Worm (Caenorhabditis elegans) whole organism, late embryonic: ENCODE results near the gene ZK353.2.
A peak's percentile ranks its signal among the peaks of the same experiment; 100 is the strongest.

Source experiments
- C38D4.7 ChIP-seq: fragments of 200-800 bp; sonication (Bioruptor generic); optimal IDR thresholded peaks from 2 replicates; lab custom pipeline; 2018; ENCODE audit warnings: mild to moderate bottlenecking, missing genetic modification characterization, moderate library complexity, missing compliant biosample characterization
- F13H6.1 ChIP-seq: sonication (generic microtip); optimal IDR thresholded peaks from 2 replicates; lab custom pipeline; 2016; ENCODE audit warnings: missing genetic modification characterization, missing compliant biosample characterization
- K09A11.1 ChIP-seq: sonication (generic microtip); optimal IDR thresholded peaks from 2 replicates; lab custom pipeline; 2017; ENCODE audit warnings: antibody characterized with exemption, mild to moderate bottlenecking, missing genetic modification characterization, missing compliant biosample characterization; ENCODE audit not compliant: insufficient read depth
- T23F11.4 ChIP-seq: fragments of 200-800 bp; sonication (Bioruptor generic); optimal IDR thresholded peaks from 2 replicates; lab custom pipeline; 2018; ENCODE audit warnings: mild to moderate bottlenecking, missing genetic modification characterization, missing compliant biosample characterization
- ama-1 ChIP-seq: fragments of 150-350 bp; optimal IDR thresholded peaks from 2 replicates; lab custom pipeline; 2014
- ceh-14 ChIP-seq: sonication (generic microtip); optimal IDR thresholded peaks from 2 replicates; lab custom pipeline; 2016; ENCODE audit warnings: missing genotype, missing genetic modification characterization, missing compliant biosample characterization
- ceh-2 ChIP-seq: sonication (generic microtip); optimal IDR thresholded peaks from 2 replicates; lab custom pipeline; 2016; ENCODE audit warnings: missing genotype, missing genetic modification characterization, missing compliant biosample characterization
- ceh-24 ChIP-seq: sonication (generic microtip); optimal IDR thresholded peaks from 2 replicates; lab custom pipeline; 2016; ENCODE audit warnings: mild to moderate bottlenecking, missing genetic modification characterization, missing compliant biosample characterization
- ceh-30 ChIP-seq: fragments of 150-350 bp; optimal IDR thresholded peaks from 2 replicates; lab custom pipeline; 2014; ENCODE audit warnings: missing biosample characterization, missing genetic modification characterization
- ceh-31 ChIP-seq: sonication (generic microtip); optimal IDR thresholded peaks from 2 replicates; lab custom pipeline; 2016; ENCODE audit warnings: missing genetic modification characterization, missing compliant biosample characterization
- ceh-34 ChIP-seq: sonication (generic microtip); optimal IDR thresholded peaks from 2 replicates; lab custom pipeline; 2016; ENCODE audit warnings: mild to moderate bottlenecking, missing genetic modification characterization, missing compliant biosample characterization
- ceh-45 ChIP-seq: fragments of 200-800 bp; sonication (Bioruptor generic); IDR thresholded peaks from 2 replicates; pipeline ENCODE4 v1.3.6; 2022; ENCODE audit warnings: missing genetic modification reagents, missing genetic modification characterization, missing compliant biosample characterization
- ceh-48 ChIP-seq: sonication (generic microtip); optimal IDR thresholded peaks from 2 replicates; lab custom pipeline; 2016; ENCODE audit warnings: missing genetic modification characterization, inconsistent platforms, missing compliant biosample characterization
- ceh-6 ChIP-seq: fragments of 200-800 bp; sonication (Bioruptor generic); optimal IDR thresholded peaks from 2 replicates; lab custom pipeline; 2018; ENCODE audit warnings: mild to moderate bottlenecking, missing genetic modification characterization, missing compliant biosample characterization
- ceh-9 ChIP-seq: sonication (generic microtip); optimal IDR thresholded peaks from 2 replicates; lab custom pipeline; 2016; ENCODE audit warnings: mild to moderate bottlenecking, missing genetic modification characterization, inconsistent platforms, missing compliant biosample characterization
- dve-1 ChIP-seq: sonication (generic microtip); optimal IDR thresholded peaks from 2 replicates; lab custom pipeline; 2017; ENCODE audit warnings: antibody characterized with exemption, mild to moderate bottlenecking, missing genetic modification characterization, missing compliant biosample characterization
- elt-4 ChIP-seq: sonication (generic microtip); optimal IDR thresholded peaks from 2 replicates; lab custom pipeline; 2016; ENCODE audit warnings: missing genetic modification characterization, missing compliant biosample characterization
- fax-1 ChIP-seq: sonication (generic microtip); optimal IDR thresholded peaks from 2 replicates; lab custom pipeline; 2016; ENCODE audit warnings: missing genotype, missing genetic modification characterization, missing compliant biosample characterization
- fkh-10 ChIP-seq: fragments of 150-350 bp; optimal IDR thresholded peaks from 2 replicates; lab custom pipeline; 2014; ENCODE audit warnings: missing biosample characterization, missing genetic modification reagents, missing genetic modification characterization
- fkh-6 ChIP-seq: sonication (generic microtip); optimal IDR thresholded peaks from 2 replicates; lab custom pipeline; 2016; ENCODE audit warnings: missing genetic modification characterization, missing compliant biosample characterization
- hlh-15 ChIP-seq: sonication (generic microtip); optimal IDR thresholded peaks from 2 replicates; lab custom pipeline; 2016; ENCODE audit warnings: missing genetic modification characterization, missing compliant biosample characterization
- hlh-30 ChIP-seq: sonication (generic microtip); optimal IDR thresholded peaks from 2 replicates; lab custom pipeline; 2017; ENCODE audit warnings: antibody characterized with exemption, missing genetic modification characterization, missing compliant biosample characterization; ENCODE audit not compliant: insufficient read depth
- hlh-6 ChIP-seq: sonication (generic microtip); optimal IDR thresholded peaks from 2 replicates; lab custom pipeline; 2016; ENCODE audit warnings: missing genotype, missing genetic modification characterization, missing compliant biosample characterization
- hlh-8 ChIP-seq: sonication (generic microtip); optimal IDR thresholded peaks from 2 replicates; lab custom pipeline; 2016; ENCODE audit warnings: missing genotype, missing genetic modification characterization, missing compliant biosample characterization
- mec-3 ChIP-seq: sonication (generic microtip); optimal IDR thresholded peaks from 2 replicates; lab custom pipeline; 2016; ENCODE audit warnings: borderline replicate concordance, missing genetic modification characterization, missing compliant biosample characterization
- nfya-1 ChIP-seq: sonication (generic microtip); optimal IDR thresholded peaks from 2 replicates; lab custom pipeline; 2017; ENCODE audit warnings: missing genetic modification characterization, mild to moderate bottlenecking, missing compliant biosample characterization, antibody characterized with exemption, moderate library complexity
- nhr-11 ChIP-seq: fragments of 150-350 bp; optimal IDR thresholded peaks from 2 replicates; lab custom pipeline; 2014; ENCODE audit warnings: missing biosample characterization, missing genetic modification characterization
- nhr-232 ChIP-seq: sonication (generic microtip); optimal IDR thresholded peaks from 2 replicates; lab custom pipeline; 2016; ENCODE audit warnings: missing genetic modification characterization, missing compliant biosample characterization
- pat-9 ChIP-seq: fragments of 200-800 bp; sonication (Bioruptor generic); optimal IDR thresholded peaks from 2 replicates; lab custom pipeline; 2018; ENCODE audit warnings: mild to moderate bottlenecking, missing genetic modification characterization, moderate library complexity, missing compliant biosample characterization
- pha-4 ChIP-seq: fragments of 150-350 bp; optimal IDR thresholded peaks from 2 replicates; lab custom pipeline; 2018; ENCODE audit warnings: missing biosample characterization, missing genetic modification reagents, missing genetic modification characterization
- pros-1 ChIP-seq: fragments of 150-350 bp; optimal IDR thresholded peaks from 2 replicates; lab custom pipeline; 2014; ENCODE audit warnings: missing biosample characterization, missing genetic modification reagents, missing genetic modification characterization
- rnt-1 ChIP-seq: sonication (generic microtip); optimal IDR thresholded peaks from 2 replicates; lab custom pipeline; 2016; ENCODE audit warnings: missing genetic modification characterization, missing compliant biosample characterization
- sox-2 ChIP-seq: fragments of 200-800 bp; sonication (Bioruptor generic); IDR thresholded peaks from 2 replicates; pipeline ENCODE4 v1.3.6; 2022; ENCODE audit warnings: missing genetic modification reagents, missing genetic modification characterization, missing compliant biosample characterization
- sox-4 ChIP-seq: sonication (generic microtip); optimal IDR thresholded peaks from 2 replicates; lab custom pipeline; 2017; ENCODE audit warnings: mild to moderate bottlenecking, missing genetic modification characterization, inconsistent platforms, missing compliant biosample characterization
- ttx-3 ChIP-seq: sonication (generic microtip); optimal IDR thresholded peaks from 2 replicates; lab custom pipeline; 2016; ENCODE audit warnings: missing genetic modification reagents, missing genetic modification characterization, missing compliant biosample characterization
- unc-3 ChIP-seq, 2 experiments: fragments of 200-800 bp in 1 of 2; sonication (Bioruptor generic) in 1 of 2; sonication (generic microtip) in 1 of 2; conservative IDR thresholded peaks in 1 of 2; optimal IDR thresholded peaks in 1 of 2; 2 replicates each; pipeline versions ENCODE4 v1.3.6 to Lab custom; 2016 to 2022; ENCODE audit warnings: missing compliant biosample characterization in 2 of 2, missing genetic modification characterization in 2 of 2, missing genetic modification reagents in 1 of 2
- unc-42 ChIP-seq: sonication (generic microtip); optimal IDR thresholded peaks from 2 replicates; lab custom pipeline; 2016; ENCODE audit warnings: missing genotype, missing genetic modification characterization, missing compliant biosample characterization
- unc-55 ChIP-seq: sonication (generic microtip); optimal IDR thresholded peaks from 2 replicates; lab custom pipeline; 2017; ENCODE audit warnings: missing biosample characterization, missing genetic modification reagents, missing genetic modification characterization
- zip-5 ChIP-seq: sonication (generic microtip); optimal IDR thresholded peaks from 2 replicates; lab custom pipeline; 2016; ENCODE audit warnings: missing genetic modification characterization, missing compliant biosample characterization
- ztf-16 ChIP-seq: sonication (generic microtip); optimal IDR thresholded peaks from 2 replicates; lab custom pipeline; 2017; ENCODE audit warnings: missing genetic modification characterization, missing compliant biosample characterization

Gene ZK353.2

DNA sequence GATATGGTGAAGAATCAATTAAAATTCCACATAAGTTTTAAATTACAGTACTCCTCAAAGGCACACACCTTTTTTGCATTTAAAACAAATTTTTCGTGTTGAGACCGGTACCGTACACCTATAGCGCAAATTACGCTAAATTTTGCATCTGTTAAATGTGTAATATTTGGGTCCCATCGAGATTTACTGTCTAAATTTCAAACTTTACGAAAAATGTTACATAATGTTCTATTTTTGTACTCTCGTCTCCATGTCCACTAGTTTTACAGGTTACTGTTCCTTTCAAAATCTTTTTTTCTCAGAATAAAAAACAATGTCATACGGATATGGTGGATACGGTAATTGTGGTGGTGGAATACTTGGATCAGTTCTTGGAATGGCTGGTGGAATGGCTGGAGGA is at the start of gene ZK353.2:
Gene ZK353.2, plus strand, starts transcription at position 301 of the 400 bp plus-strand sequence.
- TF ChIP-seq fax-1 (no peak), sox-4 (tag; lab: Kevin White, UChicago) (no peak), ceh-9 (no peak), ceh-14 (tag; lab: Kevin White, UChicago) (no peak), ceh-34 (tag; lab: Kevin White, UChicago) (no peak), dve-1 (tag; lab: Kevin White, UChicago) (no peak), hlh-8 (tag; lab: Kevin White, UChicago) (no peak), ceh-48 (tag; lab: Kevin White, UChicago) (no peak), rnt-1 (tag; lab: Kevin White, UChicago) (no peak), nhr-11 (tag; lab: Kevin White, UChicago) (no peak), elt-4 (tag; lab: Kevin White, UChicago) (no peak), fkh-10 (GFP tag; lab: Kevin White, UChicago) (no peak)

DNA sequence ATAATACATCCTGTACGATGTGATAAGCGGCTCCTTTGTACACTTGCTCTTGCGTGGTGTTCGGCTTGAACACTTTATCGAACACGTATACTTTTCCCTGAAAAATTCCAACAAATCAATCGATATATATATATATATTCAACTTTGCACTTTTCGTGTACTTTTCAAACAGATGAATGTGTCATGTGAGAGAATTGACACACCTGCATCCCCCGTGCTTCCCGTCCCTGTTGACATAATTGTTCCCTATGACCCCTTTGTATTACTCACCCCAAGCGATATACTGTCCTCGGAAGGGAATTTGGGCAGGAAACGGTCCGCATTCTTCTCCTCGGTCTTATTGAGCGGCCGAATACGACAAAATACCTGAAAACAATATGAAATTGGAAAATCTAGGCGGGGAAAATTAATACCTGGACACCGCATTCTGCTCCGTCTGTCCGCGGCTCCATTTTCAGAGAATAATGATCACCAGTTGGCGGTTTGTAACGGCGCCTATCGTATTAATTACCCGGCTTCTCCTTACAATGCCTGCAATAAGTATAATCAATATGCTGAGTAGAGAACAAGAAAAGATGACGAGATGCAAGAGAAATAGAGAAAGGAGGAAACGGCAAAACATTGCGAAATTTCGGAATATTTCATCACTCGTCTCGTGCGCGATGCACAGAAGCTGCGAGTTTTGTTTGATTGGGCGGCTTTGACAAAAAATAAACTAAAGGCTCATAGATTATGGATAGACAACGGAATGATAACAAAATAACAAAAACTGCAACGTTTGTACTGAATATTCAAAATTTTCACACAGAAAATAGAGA is 43.7 kb upstream of the ZK353.2 start, which contains the start of gene unc-116:
Gene unc-116, minus strand, starts transcription at position 531 of the 818 bp plus-strand sequence.
- TF ChIP-seq ceh-48 (tag; lab: Kevin White, UChicago): peak; percentile 44
- TF ChIP-seq fkh-6 (tag; lab: Kevin White, UChicago): no peak
- no peak for TF ChIP-seq zip-5 (tag; lab: Kevin White, UChicago)
- TF ChIP-seq hlh-15 (tag; lab: Kevin White, UChicago): no peak
- no peak for TF ChIP-seq ztf-16 (tag; lab: Kevin White, UChicago)
- TF ChIP-seq nhr-232 (tag; lab: Kevin White, UChicago): no peak
- TF ChIP-seq ama-1: peak; percentile 47
- no peak for TF ChIP-seq K09A11.1
- TF ChIP-seq ceh-31 (tag; lab: Kevin White, UChicago): peak; percentile 5
- TF ChIP-seq pros-1 (tag; lab: Kevin White, UChicago): no peak
- TF ChIP-seq C38D4.7 (GFP tag; lab: Kevin White, UChicago): no peak
- TF ChIP-seq nfya-1 (tag; lab: Kevin White, UChicago): peak; percentile 20
- no peak for TF ChIP-seq ttx-3 (tag; lab: Kevin White, UChicago)
- TF ChIP-seq T23F11.4 (GFP tag; lab: Kevin White, UChicago): no peak
- TF ChIP-seq pat-9 (tag; lab: Kevin White, UChicago): no peak
- TF ChIP-seq unc-55 (GFP tag; lab: Kevin White, UChicago): peak; percentile 59
- TF ChIP-seq hlh-6: no peak
- TF ChIP-seq unc-3 (GFP tag; conservative IDR thresholded peaks at IDR 0.05; lab: Robert Waterston, UW): no peak
- TF ChIP-seq unc-3 (tag; optimal IDR thresholded peaks at IDR 0.05; lab: Kevin White, UChicago): no peak
- TF ChIP-seq nhr-11 (tag; lab: Kevin White, UChicago): no peak
- peak; percentile 11; the same call in 1 of the 2 replicates for TF ChIP-seq sox-2 (GFP tag; lab: Robert Waterston, UW)
- TF ChIP-seq ceh-6 (GFP tag; lab: Kevin White, UChicago): no peak
- TF ChIP-seq ceh-2 (tag; lab: Kevin White, UChicago): no peak
- no peak for TF ChIP-seq fax-1
- no peak for TF ChIP-seq pha-4 (tag; lab: Kevin White, UChicago)
- peak; percentile 86 for TF ChIP-seq hlh-30
- no peak for TF ChIP-seq mec-3 (tag; lab: Kevin White, UChicago)
- no peak for TF ChIP-seq ceh-30
- peak; percentile 3 for TF ChIP-seq unc-42 (tag; lab: Kevin White, UChicago)
- TF ChIP-seq ceh-24: no peak
- no peak for TF ChIP-seq F13H6.1
- no peak for TF ChIP-seq ceh-45 (GFP tag; lab: Robert Waterston, UW)
- TF ChIP-seq, all 69 proteins: peak for 8
